Fruit fly (Drosophila melanogaster) Kc167 (cell line): ENCODE measurements around the gene Mst89B.

ENCODE experiments used
- Sin3A ChIP-seq: fragments of >200 bp; optimal IDR thresholded peaks from 2 replicates; lab custom pipeline; 2018; ENCODE audit warnings: missing external identifiers
- h ChIP-seq: fragments of >200 bp; optimal IDR thresholded peaks from 3 replicates; lab custom pipeline; 2018; ENCODE audit warnings: missing external identifiers
- psq ChIP-seq: fragments of >200 bp; optimal IDR thresholded peaks from 2 replicates; lab custom pipeline; 2017; ENCODE audit warnings: missing external identifiers

DNA sequence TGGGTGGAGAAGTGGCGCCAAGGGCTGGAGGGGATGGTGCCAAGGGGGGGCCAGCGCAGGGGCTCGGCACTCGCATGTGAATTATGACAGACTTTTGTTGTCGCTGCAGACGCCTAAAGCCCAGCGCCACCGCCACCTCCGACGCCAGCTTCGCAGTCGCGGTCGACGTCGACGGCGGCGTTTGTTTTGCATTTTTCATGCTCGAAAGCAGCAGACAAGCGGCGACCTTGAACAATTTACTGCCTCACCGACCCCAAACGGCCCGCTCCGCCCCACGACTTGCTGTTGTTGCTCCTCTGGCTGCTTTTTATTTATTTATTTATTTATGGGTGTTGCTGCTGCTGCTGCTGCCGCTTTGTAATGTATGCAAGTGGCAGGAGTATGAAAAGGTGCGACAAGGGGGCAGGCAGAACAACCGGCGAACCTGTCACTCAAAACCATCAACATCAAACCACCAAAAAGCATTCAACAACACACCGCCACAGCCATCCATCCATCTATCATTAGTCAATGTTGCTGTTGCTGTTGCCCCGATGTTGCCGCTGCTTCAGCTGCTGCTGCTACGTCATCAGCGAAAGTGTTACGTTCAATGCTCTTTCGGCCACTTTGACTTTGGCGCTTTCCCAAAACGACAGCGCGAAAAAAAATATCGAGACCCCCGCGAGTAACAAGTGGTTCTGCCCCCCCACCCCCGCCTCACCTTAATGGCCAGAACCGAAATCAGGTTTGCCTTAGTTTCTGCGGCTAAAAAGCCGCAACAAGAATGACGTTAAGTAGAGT, 48.4 kb upstream of the Mst89B start:
- no peak for TF ChIP-seq psq (lab: Kevin White, UChicago)
- TF ChIP-seq h (lab: Kevin White, UChicago) = no peak
- TF ChIP-seq Sin3A (lab: Kevin White, UChicago) = no peak
